Fruit fly (Drosophila melanogaster): ENCODE measurements around the gene PyK.

Gene PyK

DNA sequence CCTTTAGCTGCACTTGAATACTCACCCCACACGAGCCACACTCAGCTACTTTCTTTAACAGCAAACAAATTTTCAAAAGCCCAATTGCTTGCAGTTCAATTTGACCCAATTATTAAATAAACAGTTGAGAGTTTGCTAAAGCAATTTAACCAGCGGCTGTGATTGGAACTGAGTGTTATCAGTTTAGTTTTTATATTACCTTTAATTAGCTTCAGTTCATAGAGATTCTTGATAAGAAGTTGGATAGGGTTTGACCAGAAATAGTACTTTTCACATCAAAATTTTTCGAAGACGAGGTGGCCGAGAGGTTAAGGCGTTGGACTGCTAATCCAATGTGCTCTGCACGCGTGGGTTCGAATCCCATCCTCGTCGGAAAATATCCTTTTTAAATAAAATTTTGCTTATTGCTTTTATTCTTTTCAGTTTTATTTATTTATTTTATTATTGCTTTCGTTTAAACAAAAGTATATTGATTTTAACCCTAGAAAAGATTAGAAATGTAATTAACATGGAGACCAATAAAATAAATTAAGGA is 29.0 kb downstream of the PyK start (continued):
- TF ChIP-seq CG9817 (tag; optimal IDR thresholded peaks at IDR 0.05) (no peak), CG30403 (GFP tag; optimal IDR thresholded peaks at IDR 0.05) (no peak), CG7786 (GFP tag; optimal IDR thresholded peaks at IDR 0.05) (no peak), CG4360 (GFP tag; IDR thresholded peaks at IDR 0.05) (no peak), prd (optimal IDR thresholded peaks at IDR 0.05) (no peak), prd (GFP tag; IDR thresholded peaks at IDR 0.05) (no peak), tna (GFP tag; IDR thresholded peaks at IDR 0.05; ENCODE audit: partially characterized antibody) (no peak), chinmo (GFP tag; IDR thresholded peaks at IDR 0.05; ENCODE audit: partially characterized antibody) (no peak), lab (GFP tag; optimal IDR thresholded peaks at IDR 0.05) (no peak), NK7.1 (GFP tag; optimal IDR thresholded peaks at IDR 0.05) (no peak), CG7963 (GFP tag; IDR thresholded peaks at IDR 0.05; ENCODE audit: partially characterized antibody) (no peak; the same call in 2 of the 3 replicates), lola (GFP tag; optimal IDR thresholded peaks at IDR 0.05) (no peak), Stat92E (GFP tag; optimal IDR thresholded peaks at IDR 0.05) (no peak), CG3726 (GFP tag; IDR thresholded peaks at IDR 0.05) (no peak), D19A (tag; optimal IDR thresholded peaks at IDR 0.05) (no peak), CG11723 (GFP tag; optimal IDR thresholded peaks at IDR 0.05) (no peak), lbe (GFP tag; optimal IDR thresholded peaks at IDR 0.05) (no peak), eyg (GFP tag; optimal IDR thresholded peaks at IDR 0.05) (no peak), CG12659 (GFP tag; optimal IDR thresholded peaks at IDR 0.05) (no peak), HLH4C (GFP tag; IDR thresholded peaks at IDR 0.05; ENCODE audit: partially characterized antibody) (no peak), ranshi (GFP tag; IDR thresholded peaks at IDR 0.05) (no peak), CoRest (tag; optimal IDR thresholded peaks at IDR 0.05) (no peak), CG12104 (GFP tag; optimal IDR thresholded peaks at IDR 0.05) (no peak), CG10274 (GFP tag; optimal IDR thresholded peaks at IDR 0.05) (no peak), Lim3 (GFP tag; IDR thresholded peaks at IDR 0.05) (peak; percentile 19; the same call in 1 of the 2 replicates), dati (GFP tag; IDR thresholded peaks at IDR 0.05) (no peak), CG10209 (GFP tag; optimal IDR thresholded peaks at IDR 0.05) (no peak), Xbp1 (GFP tag; optimal IDR thresholded peaks at IDR 0.05) (no peak), CG11247 (GFP tag; IDR thresholded peaks at IDR 0.05) (no peak), Atf6 (GFP tag; IDR thresholded peaks at IDR 0.05) (no peak), gsb (GFP tag; IDR thresholded peaks at IDR 0.05) (no peak), klu (GFP tag; IDR thresholded peaks at IDR 0.05) (no peak), ems (GFP tag; optimal IDR thresholded peaks at IDR 0.05) (no peak), C15 (GFP tag; IDR thresholded peaks at IDR 0.05) (no peak)

DNA sequence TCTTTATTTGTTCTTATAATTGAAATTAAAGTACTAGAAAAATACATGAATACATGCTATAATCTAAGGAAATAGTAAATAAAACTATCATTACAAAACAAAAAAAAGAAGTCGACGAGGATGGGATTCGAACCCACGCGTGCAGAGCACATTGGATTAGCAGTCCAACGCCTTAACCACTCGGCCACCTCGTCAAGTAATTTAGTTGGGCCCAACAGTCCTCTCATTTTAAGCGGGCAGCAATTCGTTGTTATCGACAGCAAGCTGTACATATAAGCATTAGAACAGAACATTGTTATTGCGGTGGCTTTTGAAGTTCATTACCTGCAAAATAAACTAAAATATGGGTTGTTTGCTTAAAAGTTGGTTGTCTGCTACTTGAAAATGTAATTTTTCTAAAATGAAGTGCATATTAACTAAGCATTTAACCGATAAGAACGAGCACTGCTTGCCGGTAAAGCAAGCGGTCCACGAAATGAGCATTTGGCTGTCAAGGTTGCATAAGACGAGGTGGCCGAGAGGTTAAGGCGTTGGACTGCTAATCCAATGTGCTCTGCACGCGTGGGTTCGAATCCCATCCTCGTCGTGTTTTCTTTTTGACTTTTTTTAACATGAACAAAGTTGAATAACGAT is 29.8 kb downstream of the PyK start:
- TF ChIP-seq CG11093 (GFP tag; IDR thresholded peaks at IDR 0.05), result no peak
- TF ChIP-seq Med (GFP tag), result peak; percentile 63
- no peak for TF ChIP-seq CG14667 (GFP tag; IDR thresholded peaks at IDR 0.05)
- TF ChIP-seq CG31365 (tag; optimal IDR thresholded peaks at IDR 0.05), result peak; percentile 99
- TF ChIP-seq bbx (GFP tag; IDR thresholded peaks at IDR 0.05; ENCODE audit: partially characterized antibody), result peak; percentile 83
- peak; percentile 62; the same call in 1 of the 2 replicates for TF ChIP-seq sna (GFP tag; IDR thresholded peaks at IDR 0.05; ENCODE audit: partially characterized antibody)
- TF ChIP-seq knrl (GFP tag; IDR thresholded peaks at IDR 0.05; ENCODE audit: partially characterized antibody), result peak; percentile 67
- no peak for TF ChIP-seq CG17612 (GFP tag; IDR thresholded peaks at IDR 0.05)
- no peak for TF ChIP-seq btn (GFP tag; optimal IDR thresholded peaks at IDR 0.05)
- TF ChIP-seq pzg (GFP tag; optimal IDR thresholded peaks at IDR 0.05), result no peak
- no peak for TF ChIP-seq wor (GFP tag; IDR thresholded peaks at IDR 0.05)
- no peak for TF ChIP-seq gcm (GFP tag; optimal IDR thresholded peaks at IDR 0.05)
- TF ChIP-seq CG6791 (GFP tag; IDR thresholded peaks at IDR 0.05; ENCODE audit: partially characterized antibody), result peak; percentile 94
- TF ChIP-seq CG43689 (GFP tag; IDR thresholded peaks at IDR 0.05), result no peak
- TF ChIP-seq CG12391 (tag; optimal IDR thresholded peaks at IDR 0.05), result peak; percentile 22
- TF ChIP-seq CG8281 (tag; optimal IDR thresholded peaks at IDR 0.05), result no peak
- no peak for TF ChIP-seq onecut (GFP tag; IDR thresholded peaks at IDR 0.05)

Measured in whole organism, embryonic.